Fruit fly (Drosophila melanogaster): ENCODE results near the gene betaCOP.

The betaCOP gene

DNA sequence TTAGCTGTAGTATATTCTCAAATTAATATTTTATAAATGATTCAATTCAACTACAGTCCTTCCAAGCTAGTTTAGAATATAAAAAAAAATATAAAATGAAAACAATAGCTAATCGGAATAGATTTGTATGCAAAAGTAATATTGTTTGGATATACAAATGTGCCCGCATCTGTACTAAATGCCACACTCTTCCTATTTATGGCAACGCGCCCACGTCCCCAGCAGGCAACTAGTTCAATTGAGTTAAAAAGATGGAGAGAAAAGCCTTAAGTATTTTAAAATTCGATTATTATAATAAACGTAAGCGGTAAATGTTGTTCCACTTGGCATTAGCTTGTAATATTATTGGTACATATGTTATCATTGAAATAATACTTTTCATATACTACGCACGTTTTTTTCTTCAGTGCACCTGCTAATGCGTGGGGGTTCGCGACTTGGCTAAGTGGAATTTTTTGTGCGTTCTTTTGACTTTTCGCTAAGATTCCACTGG lies 20.6 kb upstream of the betaCOP start (continued):
- TF ChIP-seq schlank (tag; optimal IDR thresholded peaks at IDR 0.05) (no peak), Sry-β (GFP tag; optimal IDR thresholded peaks at IDR 0.05) (no peak), pho (GFP tag; optimal IDR thresholded peaks at IDR 0.05) (peak; percentile 23), ftz-f1 (GFP tag; optimal IDR thresholded peaks at IDR 0.05) (no peak), Neu2 (GFP tag; optimal IDR thresholded peaks at IDR 0.05; ENCODE audit: borderline replicate concordance) (no peak), CG18764 (GFP tag; optimal IDR thresholded peaks at IDR 0.05) (no peak), Sox102F (GFP tag; optimal IDR thresholded peaks at IDR 0.05) (peak; percentile 82), zen2 (GFP tag; IDR thresholded peaks at IDR 0.05; ENCODE audit: partially characterized antibody) (no peak), CG14965 (GFP tag; optimal IDR thresholded peaks at IDR 0.05; ENCODE audit: borderline replicate concordance) (no peak), ap (GFP tag; IDR thresholded peaks at IDR 0.05) (0 out of 2 replicates have a peak, but pooled peaks have one; percentile 14), gt (GFP tag; IDR thresholded peaks at IDR 0.05) (no peak), NfI (GFP tag; optimal IDR thresholded peaks at IDR 0.05) (peak; percentile 54), pb (GFP tag; optimal IDR thresholded peaks at IDR 0.05) (no peak), zfh2 (GFP tag; optimal IDR thresholded peaks at IDR 0.05) (peak; percentile 49), CG3726 (GFP tag; IDR thresholded peaks at IDR 0.05) (0 out of 3 replicates have a peak, but pooled peaks have one; percentile 4), sd (tag; optimal IDR thresholded peaks at IDR 0.05) (peak; percentile 63), CG12744 (GFP tag; optimal IDR thresholded peaks at IDR 0.05) (no peak), cwo (GFP tag; optimal IDR thresholded peaks at IDR 0.05) (peak; percentile 56), MTF-1 (GFP tag; optimal IDR thresholded peaks at IDR 0.05; ENCODE audit: borderline replicate concordance) (no peak), CG3065 (GFP tag; optimal IDR thresholded peaks at IDR 0.05) (no peak), CG16813 (GFP tag; IDR thresholded peaks at IDR 0.05; ENCODE audit: partially characterized antibody) (no peak), odd (GFP tag; optimal IDR thresholded peaks at IDR 0.05) (peak; percentile 61), Sin3A (optimal IDR thresholded peaks at IDR 0.05) (no peak), CG14014 (GFP tag; IDR thresholded peaks at IDR 0.05) (no peak), prd (optimal IDR thresholded peaks at IDR 0.05) (no peak), prd (GFP tag; IDR thresholded peaks at IDR 0.05) (peak; percentile 52; the same call in 2 of the 3 replicates), tio (GFP tag; optimal IDR thresholded peaks at IDR 0.05) (peak; percentile 88), CG4730 (GFP tag; IDR thresholded peaks at IDR 0.05) (peak; percentile 19; the same call in 1 of the 2 replicates), twi (tag; optimal IDR thresholded peaks at IDR 0.05) (peak; percentile 18), nerfin-1 (tag; optimal IDR thresholded peaks at IDR 0.05) (peak; percentile 64), Kr (GFP tag; optimal IDR thresholded peaks at IDR 0.05) (no peak), CG7963 (GFP tag; IDR thresholded peaks at IDR 0.05; ENCODE audit: partially characterized antibody) (no peak), Scr (GFP tag; IDR thresholded peaks at IDR 0.05; ENCODE audit: partially characterized antibody) (no peak), Usf (GFP tag; optimal IDR thresholded peaks at IDR 0.05) (peak; percentile 55), Lpt (GFP tag; optimal IDR thresholded peaks at IDR 0.05) (no peak), sens (GFP tag) (peak; percentile 94), Elba2 (GFP tag; optimal IDR thresholded peaks at IDR 0.05) (no peak), CG2889 (GFP tag; IDR thresholded peaks at IDR 0.05) (0 out of 3 replicates have a peak, but pooled peaks have one; percentile 25), CG11085 (GFP tag; IDR thresholded peaks at IDR 0.05) (no peak), klu (GFP tag; IDR thresholded peaks at IDR 0.05) (no peak; the same call in 1 of the 2 replicates), CG10565 (GFP tag; optimal IDR thresholded peaks at IDR 0.05) (no peak), D19A (tag; optimal IDR thresholded peaks at IDR 0.05) (peak; percentile 58), lbe (GFP tag; optimal IDR thresholded peaks at IDR 0.05) (no peak), Hr78 (GFP tag; optimal IDR thresholded peaks at IDR 0.05) (peak in 1 of 2 experiments; percentile 13), CG10979 (tag; optimal IDR thresholded peaks at IDR 0.05) (peak; percentile 78), nmo (GFP tag; optimal IDR thresholded peaks at IDR 0.05) (peak; percentile 87), CG8765 (GFP tag; IDR thresholded peaks at IDR 0.05) (no peak), CG1832 (GFP tag; optimal IDR thresholded peaks at IDR 0.05) (no peak), CG1602 (GFP tag; optimal IDR thresholded peaks at IDR 0.05) (peak; percentile 54), da (GFP tag; optimal IDR thresholded peaks at IDR 0.05) (no peak), pnt (GFP tag; optimal IDR thresholded peaks at IDR 0.05) (peak; percentile 29)
